Worm (Caenorhabditis elegans): ENCODE results near the gene Y51B9A.9.

The Y51B9A.9 gene

ce11 chrII:9403846-9404245 is 6.5 kb upstream of the Y51B9A.9 start, which contains the start of gene Y51B9A.5:
Y51B9A.5 (plus strand) TSS chrII:9404146.
- no peak for TF ChIP-seq C34F6.9 (tag; optimal IDR thresholded peaks at IDR 0.05)
- TF ChIP-seq sem-4 (tag; optimal IDR thresholded peaks at IDR 0.05): no peak
- no peak for TF ChIP-seq mbf-1 (tag; optimal IDR thresholded peaks at IDR 0.05)
- no peak for TF ChIP-seq lin-13 (GFP tag; optimal IDR thresholded peaks at IDR 0.05)
- no peak for TF ChIP-seq ztf-11 (tag; optimal IDR thresholded peaks at IDR 0.05)
- TF ChIP-seq ama-1 (optimal IDR thresholded peaks at IDR 0.05): no peak
- TF ChIP-seq mdl-1 (tag; optimal IDR thresholded peaks at IDR 0.05): no peak
- no peak for TF ChIP-seq Y55F3AM.14 (GFP tag; optimal IDR thresholded peaks at IDR 0.05)
- TF ChIP-seq lin-39 (tag; optimal IDR thresholded peaks at IDR 0.05): no peak
- no peak for TF ChIP-seq elt-3 (tag; optimal IDR thresholded peaks at IDR 0.05)
- TF ChIP-seq ztf-4 (tag; optimal IDR thresholded peaks at IDR 0.05): no peak
- no peak for TF ChIP-seq snpc-4 (tag; optimal IDR thresholded peaks at IDR 0.05)
- no peak for TF ChIP-seq lin-11 (tag; optimal IDR thresholded peaks at IDR 0.05)
- no peak for TF ChIP-seq gmeb-1 (tag; optimal IDR thresholded peaks at IDR 0.05)
- TF ChIP-seq fos-1 (tag; optimal IDR thresholded peaks at IDR 0.05): no peak
- no peak for TF ChIP-seq skn-1 (tag; optimal IDR thresholded peaks at IDR 0.05)
- TF ChIP-seq mab-5 (tag; optimal IDR thresholded peaks at IDR 0.05): no peak

ce11 chrII:9403087-9403486 is 5.7 kb upstream of the Y51B9A.9 start, which contains the start of gene Y51B9A.6:
Y51B9A.6 (minus strand) TSS chrII:9403187.
- TF ChIP-seq elt-1 (tag; optimal IDR thresholded peaks at IDR 0.05): no peak
- TF ChIP-seq mab-5 (tag; optimal IDR thresholded peaks at IDR 0.05): no peak
- no peak for TF ChIP-seq nhr-21 (tag; optimal IDR thresholded peaks at IDR 0.05)
- no peak for TF ChIP-seq nhr-77 (tag; optimal IDR thresholded peaks at IDR 0.05)
- TF ChIP-seq lin-11 (tag; optimal IDR thresholded peaks at IDR 0.05): no peak
- TF ChIP-seq mdl-1 (tag; optimal IDR thresholded peaks at IDR 0.05): no peak
- no peak for TF ChIP-seq nhr-25 (tag; optimal IDR thresholded peaks at IDR 0.05)
- no peak for TF ChIP-seq aly-2 (tag; optimal IDR thresholded peaks at IDR 0.05)
- no peak for TF ChIP-seq elt-3 (tag; optimal IDR thresholded peaks at IDR 0.05)
- no peak for TF ChIP-seq ceh-16 (tag; optimal IDR thresholded peaks at IDR 0.05)
- TF ChIP-seq nhr-10 (tag; optimal IDR thresholded peaks at IDR 0.05): no peak
- no peak for TF ChIP-seq R02D3.7 (tag; optimal IDR thresholded peaks at IDR 0.05)
- no peak for TF ChIP-seq egl-27 (tag; optimal IDR thresholded peaks at IDR 0.05)
- TF ChIP-seq lin-13 (GFP tag; optimal IDR thresholded peaks at IDR 0.05): no peak
- TF ChIP-seq Y55F3AM.14 (GFP tag; optimal IDR thresholded peaks at IDR 0.05): no peak
- TF ChIP-seq unc-62 (GFP tag; optimal IDR thresholded peaks at IDR 0.05): no peak
- TF ChIP-seq lsy-2 (tag; optimal IDR thresholded peaks at IDR 0.05): no peak

ce11 chrII:9399746-9400145 is 2.4 kb upstream of the Y51B9A.9 start, which contains the start of gene Y51B9A.7:
Y51B9A.7 (plus strand) TSS chrII:9400046.
- TF ChIP-seq F13H6.1 (tag; optimal IDR thresholded peaks at IDR 0.05) (no peak), dmd-4 (tag; optimal IDR thresholded peaks at IDR 0.05) (no peak), nhr-77 (tag; optimal IDR thresholded peaks at IDR 0.05) (no peak), blmp-1 (tag; optimal IDR thresholded peaks at IDR 0.05; ENCODE audit: insufficient read depth) (no peak), sma-9 (GFP tag; optimal IDR thresholded peaks at IDR 0.05) (no peak), sma-9 (tag; optimal IDR thresholded peaks at IDR 0.05) (no peak), ceh-82 (tag; optimal IDR thresholded peaks at IDR 0.05) (no peak), nhr-12 (tag; optimal IDR thresholded peaks at IDR 0.05) (no peak), nhr-11 (tag; optimal IDR thresholded peaks at IDR 0.05) (no peak), skn-1 (tag; optimal IDR thresholded peaks at IDR 0.05) (no peak), aly-2 (tag; optimal IDR thresholded peaks at IDR 0.05) (no peak), elt-3 (tag; optimal IDR thresholded peaks at IDR 0.05) (no peak), elt-1 (tag; optimal IDR thresholded peaks at IDR 0.05) (no peak), sma-3 (GFP tag; optimal IDR thresholded peaks at IDR 0.05) (no peak), nhr-237 (tag; optimal IDR thresholded peaks at IDR 0.05) (no peak), nhr-23 (tag; optimal IDR thresholded peaks at IDR 0.05) (no peak), C34F6.9 (tag; optimal IDR thresholded peaks at IDR 0.05) (no peak), mab-5 (tag; optimal IDR thresholded peaks at IDR 0.05) (no peak)

- no peak for TF ChIP-seq ztf-4 (tag; optimal IDR thresholded peaks at IDR 0.05)
- TF ChIP-seq mdl-1 (tag; optimal IDR thresholded peaks at IDR 0.05): no peak
- TF ChIP-seq peb-1 (tag; optimal IDR thresholded peaks at IDR 0.05): no peak
- TF ChIP-seq mab-5 (tag; optimal IDR thresholded peaks at IDR 0.05): no peak
- no peak for TF ChIP-seq skn-1 (tag; optimal IDR thresholded peaks at IDR 0.05)
- no peak for TF ChIP-seq nhr-23 (tag; optimal IDR thresholded peaks at IDR 0.05)
- no peak for TF ChIP-seq nhr-237 (tag; optimal IDR thresholded peaks at IDR 0.05)
- no peak for TF ChIP-seq nhr-21 (tag; optimal IDR thresholded peaks at IDR 0.05)
- no peak for TF ChIP-seq sem-4 (tag; optimal IDR thresholded peaks at IDR 0.05)
- no peak for TF ChIP-seq R02D3.7 (tag; optimal IDR thresholded peaks at IDR 0.05)
- TF ChIP-seq lin-13 (GFP tag; optimal IDR thresholded peaks at IDR 0.05): no peak
- TF ChIP-seq egl-27 (tag; optimal IDR thresholded peaks at IDR 0.05): no peak
- no peak for TF ChIP-seq gmeb-1 (tag; optimal IDR thresholded peaks at IDR 0.05)
- TF ChIP-seq ztf-11 (tag; optimal IDR thresholded peaks at IDR 0.05): no peak
- TF ChIP-seq sma-3 (GFP tag; optimal IDR thresholded peaks at IDR 0.05): no peak
These were observed 1.0 kb upstream of the Y51B9A.9 start, which contains the start of the genes Y51B9A.14 and Y51B9A.8 for ce11 chrII:9398370-9398901. Y51B9A.14 (minus strand) TSS chrII:9398470. Y51B9A.8 (plus strand) TSS chrII:9398851.
